Worm (Caenorhabditis elegans): Measurements from ENCODE around the gene ZC239.20.

The ZC239.20 gene

ce11 chrII:3210365-3210764 is 4.0 kb upstream of the ZC239.20 start, which contains the start of gene ZC239.5:
ZC239.5 (plus strand) TSS chrII:3210665.
- TF ChIP-seq egl-43 (GFP tag; IDR thresholded peaks at IDR 0.05) (no peak), hlh-30 (tag; optimal IDR thresholded peaks at IDR 0.05; ENCODE audit: insufficient read depth) (no peak), dve-1 (tag; optimal IDR thresholded peaks at IDR 0.05; ENCODE audit: insufficient read depth) (no peak), snpc-4 (tag; optimal IDR thresholded peaks at IDR 0.05) (no peak), daf-16 (GFP tag; optimal IDR thresholded peaks at IDR 0.05) (no peak), daf-16 (tag; optimal IDR thresholded peaks at IDR 0.05) (no peak), F37D6.2 (tag; optimal IDR thresholded peaks at IDR 0.05) (no peak), set-16 (GFP tag; IDR thresholded peaks at IDR 0.05) (no peak), unc-62 (GFP tag; optimal IDR thresholded peaks at IDR 0.05 in 1 of 2) (peak in 1 of 2 experiments; percentile 56), unc-62 (tag; optimal IDR thresholded peaks at IDR 0.05) (no peak), F10B5.3 (tag; optimal IDR thresholded peaks at IDR 0.05) (no peak), D1046.2 (GFP tag; IDR thresholded peaks at IDR 0.05) (0 out of 2 replicates have a peak, but pooled peaks have one; percentile 12), R02D3.7 (tag; optimal IDR thresholded peaks at IDR 0.05) (no peak), zip-11 (GFP tag; IDR thresholded peaks at IDR 0.05) (no peak), snpc-1.2 (GFP tag; IDR thresholded peaks at IDR 0.05) (no peak), mep-1 (tag; optimal IDR thresholded peaks at IDR 0.05) (no peak), mes-2 (tag; optimal IDR thresholded peaks at IDR 0.05; ENCODE audit: poor library complexity, severe bottlenecking) (no peak), dmd-9 (GFP tag; IDR thresholded peaks at IDR 0.05) (no peak), spr-1 (tag; optimal IDR thresholded peaks at IDR 0.05) (no peak)

ce11 chrII:3209251-3209650 is 2.9 kb upstream of the ZC239.20 start, which contains the start of gene ZC239.6:
ZC239.6 (plus strand) TSS chrII:3209631.
- TF ChIP-seq hlh-30 (tag; optimal IDR thresholded peaks at IDR 0.05; ENCODE audit: insufficient read depth), result peak; percentile 9
- TF ChIP-seq hlh-11 (tag; optimal IDR thresholded peaks at IDR 0.05), result peak; percentile 35
- no peak for TF ChIP-seq ceh-20 (GFP tag; IDR thresholded peaks at IDR 0.05)
- TF ChIP-seq pha-4 (GFP tag; IDR thresholded peaks at IDR 0.05), result no peak
- peak; percentile 22 for TF ChIP-seq pha-4 (tag; optimal IDR thresholded peaks at IDR 0.05)
- no peak for TF ChIP-seq lin-1 (GFP tag; IDR thresholded peaks at IDR 0.05)
- peak in 1 of 2 experiments; percentile 68 for TF ChIP-seq daf-16 (GFP tag; optimal IDR thresholded peaks at IDR 0.05)
- TF ChIP-seq daf-16 (tag; optimal IDR thresholded peaks at IDR 0.05), result no peak
- no peak for TF ChIP-seq vab-7 (GFP tag; IDR thresholded peaks at IDR 0.05)
- peak; percentile 32 for TF ChIP-seq rbr-2 (tag; optimal IDR thresholded peaks at IDR 0.05)
- TF ChIP-seq hmg-1.1 (GFP tag; IDR thresholded peaks at IDR 0.05), result 0 out of 2 replicates have a peak, but pooled peaks have one; percentile 22

ce11 chrII:3208679-3209078 is 2.4 kb upstream of the ZC239.20 start, which contains the start of gene sdz-35:
sdz-35 (minus strand) TSS chrII:3208779.
- no peak for TF ChIP-seq nhr-6 (tag; optimal IDR thresholded peaks at IDR 0.05)

- TF ChIP-seq aly-2 (tag; optimal IDR thresholded peaks at IDR 0.05), result no peak
- peak; percentile 5 for TF ChIP-seq aha-1 (tag)
Measured at ce11 chrII:3203415-3203814, 2.9 kb downstream of the ZC239.20 start, which contains the start of gene sri-50. sri-50 (plus strand) TSS chrII:3203715.

- TF ChIP-seq ztf-7 (tag; optimal IDR thresholded peaks at IDR 0.05) (no peak), zip-2 (tag; optimal IDR thresholded peaks at IDR 0.05) (no peak), dmd-9 (GFP tag; IDR thresholded peaks at IDR 0.05) (no peak), lin-39 (tag; optimal IDR thresholded peaks at IDR 0.05) (no peak), mxl-3 (GFP tag; optimal IDR thresholded peaks at IDR 0.05) (no peak), php-3 (GFP tag; IDR thresholded peaks at IDR 0.05) (no peak), ceh-82 (tag; optimal IDR thresholded peaks at IDR 0.05) (no peak), ZK337.2 (GFP tag; IDR thresholded peaks at IDR 0.05) (no peak), skn-1 (tag; optimal IDR thresholded peaks at IDR 0.05) (no peak), zip-11 (GFP tag; IDR thresholded peaks at IDR 0.05) (no peak)
Measured at ce11 chrII:3202519-3202918, 3.8 kb downstream of the ZC239.20 start, which contains the start of gene sri-53. sri-53 (minus strand) TSS chrII:3202619.
